Fruit fly (Drosophila melanogaster): ENCODE data around the gene Ip259.
A peak's percentile ranks its signal among the peaks of the same experiment; 100 is the strongest.

dm6 chr2L:10422643-10423606 is 14.8 kb downstream of the Ip259 start, which contains the start of the genes pie and Wdfy2:
- no peak for TF ChIP-seq hkb (optimal IDR thresholded peaks at IDR 0.05)
- TF ChIP-seq hkb (GFP tag; IDR thresholded peaks at IDR 0.05) = no peak
- TF ChIP-seq CG15011 (GFP tag; optimal IDR thresholded peaks at IDR 0.05) = no peak
- TF ChIP-seq Nf-YA (GFP tag; IDR thresholded peaks at IDR 0.05) = no peak
- TF ChIP-seq ATbp (GFP tag; optimal IDR thresholded peaks at IDR 0.05) = no peak
- peak; percentile 77 for TF ChIP-seq CG2116 (GFP tag; optimal IDR thresholded peaks at IDR 0.05)
- TF ChIP-seq Dfd (GFP tag; optimal IDR thresholded peaks at IDR 0.05) = peak in 1 of 2 experiments; percentile 66
- TF ChIP-seq repo (GFP tag; optimal IDR thresholded peaks at IDR 0.05) = no peak
- no peak for TF ChIP-seq CG13296 (GFP tag; optimal IDR thresholded peaks at IDR 0.05)
